Worm (Caenorhabditis elegans): ENCODE measurements around the gene C34B4.2.
A peak's percentile ranks its signal among the peaks of the same experiment; 100 is the strongest.

Gene C34B4.2

ce11 chrV:13082442-13083126, at the start of gene C34B4.2:
Gene C34B4.2, plus strand, starts transcription at chrV:13083055.
- TF ChIP-seq mab-5 (tag; optimal IDR thresholded peaks at IDR 0.05) (peak; percentile 59), aly-2 (tag; optimal IDR thresholded peaks at IDR 0.05) (no peak), mdl-1 (tag; optimal IDR thresholded peaks at IDR 0.05) (peak in 1 of 2 experiments; percentile 20), ama-1 (optimal IDR thresholded peaks at IDR 0.05) (peak; percentile 36), lin-11 (tag; optimal IDR thresholded peaks at IDR 0.05) (peak; percentile 42), nhr-23 (tag; optimal IDR thresholded peaks at IDR 0.05) (no peak), elt-3 (tag; optimal IDR thresholded peaks at IDR 0.05) (no peak), nhr-10 (tag; optimal IDR thresholded peaks at IDR 0.05) (no peak), skn-1 (tag; optimal IDR thresholded peaks at IDR 0.05) (no peak), dmd-4 (tag; optimal IDR thresholded peaks at IDR 0.05) (no peak), snpc-4 (tag; optimal IDR thresholded peaks at IDR 0.05) (no peak), ceh-16 (tag; optimal IDR thresholded peaks at IDR 0.05) (no peak), ceh-82 (tag; optimal IDR thresholded peaks at IDR 0.05) (no peak), nhr-77 (tag; optimal IDR thresholded peaks at IDR 0.05) (no peak), egl-27 (tag; optimal IDR thresholded peaks at IDR 0.05) (peak; percentile 1), gmeb-1 (tag; optimal IDR thresholded peaks at IDR 0.05) (no peak), nhr-12 (tag; optimal IDR thresholded peaks at IDR 0.05) (no peak), fos-1 (tag; optimal IDR thresholded peaks at IDR 0.05) (peak; percentile 55), ztf-4 (tag; optimal IDR thresholded peaks at IDR 0.05) (peak; percentile 58), ZK546.5 (tag; optimal IDR thresholded peaks at IDR 0.05) (no peak), unc-62 (GFP tag; optimal IDR thresholded peaks at IDR 0.05) (peak; percentile 13), zag-1 (tag; optimal IDR thresholded peaks at IDR 0.05) (peak; percentile 54), alr-1 (tag; optimal IDR thresholded peaks at IDR 0.05) (no peak), unc-39 (tag; optimal IDR thresholded peaks at IDR 0.05) (peak; percentile 16), sem-4 (tag; optimal IDR thresholded peaks at IDR 0.05) (peak; percentile 76), ztf-11 (tag; optimal IDR thresholded peaks at IDR 0.05) (no peak), Y55F3AM.14 (GFP tag; optimal IDR thresholded peaks at IDR 0.05) (peak; percentile 77), sma-3 (GFP tag; optimal IDR thresholded peaks at IDR 0.05) (peak; percentile 7), peb-1 (tag; optimal IDR thresholded peaks at IDR 0.05) (no peak), nhr-25 (tag; optimal IDR thresholded peaks at IDR 0.05) (peak; percentile 45), lin-13 (GFP tag; optimal IDR thresholded peaks at IDR 0.05) (peak; percentile 44), nhr-21 (tag; optimal IDR thresholded peaks at IDR 0.05) (peak; percentile 13), C34F6.9 (tag; optimal IDR thresholded peaks at IDR 0.05) (peak; percentile 78), ztf-1 (GFP tag; conservative IDR thresholded peaks at IDR 0.05) (no peak), unc-55 (GFP tag; optimal IDR thresholded peaks at IDR 0.05) (peak; percentile 35), R02D3.7 (tag; optimal IDR thresholded peaks at IDR 0.05) (no peak), F13H6.1 (tag; optimal IDR thresholded peaks at IDR 0.05) (peak; percentile 96), sma-9 (GFP tag; optimal IDR thresholded peaks at IDR 0.05) (peak; percentile 82), sma-9 (tag; optimal IDR thresholded peaks at IDR 0.05) (no peak), elt-1 (tag; optimal IDR thresholded peaks at IDR 0.05) (no peak), nhr-11 (tag; optimal IDR thresholded peaks at IDR 0.05) (no peak), nhr-237 (tag; optimal IDR thresholded peaks at IDR 0.05) (no peak), nhr-129 (tag; optimal IDR thresholded peaks at IDR 0.05) (peak; percentile 93), mbf-1 (tag; optimal IDR thresholded peaks at IDR 0.05) (no peak), lsy-2 (tag; optimal IDR thresholded peaks at IDR 0.05) (peak in 1 of 2 experiments; percentile 65), crh-2 (tag; optimal IDR thresholded peaks at IDR 0.05) (peak; percentile 82), blmp-1 (tag; optimal IDR thresholded peaks at IDR 0.05; ENCODE audit: insufficient read depth) (peak; percentile 54)
